Fruit fly (Drosophila melanogaster): Measurements from ENCODE around the gene mrt.

DNA sequence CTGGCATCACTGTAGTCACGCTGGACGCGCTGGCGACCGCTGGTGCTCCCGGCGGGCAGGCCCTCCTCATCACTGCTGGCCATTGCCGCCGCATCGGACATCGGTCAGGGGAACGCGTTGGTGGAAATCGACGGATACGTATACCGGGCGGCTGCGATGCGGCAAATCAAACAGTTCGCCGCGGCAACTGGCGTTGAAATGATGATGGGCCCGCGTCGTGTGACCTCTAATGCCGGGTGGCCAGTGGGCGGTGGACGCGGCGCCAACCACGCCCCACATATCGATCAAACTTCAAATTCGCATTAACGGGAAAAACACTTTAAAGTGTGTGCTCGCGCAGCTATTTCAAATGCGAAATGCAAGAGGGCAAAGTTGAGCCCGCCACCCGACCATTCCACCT is 39.8 kb upstream of the mrt start, which contains the start of gene CG3339:
- no peak for TF ChIP-seq Pif1A (GFP tag; optimal IDR thresholded peaks at IDR 0.05)
- TF ChIP-seq Snoo (tag; optimal IDR thresholded peaks at IDR 0.05), result no peak
- no peak for TF ChIP-seq EcR (GFP tag; optimal IDR thresholded peaks at IDR 0.05)
- no peak for TF ChIP-seq gl (tag; optimal IDR thresholded peaks at IDR 0.05)
- no peak for TF ChIP-seq Pif1B (GFP tag; optimal IDR thresholded peaks at IDR 0.05)
- no peak for TF ChIP-seq CG13204 (GFP tag; optimal IDR thresholded peaks at IDR 0.05)
- TF ChIP-seq CG32121 (GFP tag; IDR thresholded peaks at IDR 0.05), result no peak
- TF ChIP-seq fd96Ca (GFP tag; IDR thresholded peaks at IDR 0.05), result no peak
- no peak for TF ChIP-seq CG12605 (GFP tag; IDR thresholded peaks at IDR 0.05)

Measured in whole organism, pupa.